Worm (Caenorhabditis elegans) whole organism, young adult: ENCODE results near the gene T22F3.12.
"Not testable (repeated sequence)": the region's sequence is repeated elsewhere in the genome, so short reads cannot be mapped to it uniquely, and the experiment has no call there.

Experiments
- B0261.1 ChIP-seq: sonication (generic microtip); optimal IDR thresholded peaks from 2 replicates; lab custom pipeline; 2016; ENCODE audit warnings: mild to moderate bottlenecking, missing genetic modification characterization, moderate library complexity, missing compliant biosample characterization
- B0336.3 ChIP-seq: fragments of 200-800 bp; sonication (Bioruptor generic); IDR thresholded peaks from 2 replicates; pipeline ENCODE4 v1.3.6; 2022; ENCODE audit warnings: missing genetic modification characterization, missing compliant biosample characterization
- D2030.7 ChIP-seq: fragments of 200-800 bp; sonication (Bioruptor generic); IDR thresholded peaks from 2 replicates; pipeline ENCODE4 v1.3.6; 2022; ENCODE audit warnings: missing genetic modification reagents, missing genetic modification characterization, missing compliant biosample characterization
- F10E7.11 ChIP-seq: sonication (generic microtip); optimal IDR thresholded peaks from 2 replicates; lab custom pipeline; 2017; ENCODE audit warnings: mild to moderate bottlenecking, missing genetic modification characterization, moderate library complexity, missing compliant biosample characterization
- F37B4.10 ChIP-seq: fragments of 200-800 bp; sonication (Bioruptor generic); IDR thresholded peaks from 2 replicates; pipeline ENCODE4 v1.3.6; 2022; ENCODE audit warnings: missing genetic modification characterization, missing compliant biosample characterization
- F57C9.4 ChIP-seq: sonication (generic microtip); optimal IDR thresholded peaks from 2 replicates; lab custom pipeline; 2017; ENCODE audit warnings: mild to moderate bottlenecking, missing genetic modification characterization, missing compliant biosample characterization
- K11D2.4 ChIP-seq: fragments of 200-800 bp; sonication (Bioruptor generic); IDR thresholded peaks from 2 replicates; pipeline ENCODE4 v1.3.6; 2022; ENCODE audit warnings: missing genetic modification reagents, missing genetic modification characterization, missing compliant biosample characterization
- Y53F4B.3 ChIP-seq: fragments of 200-800 bp; sonication (Bioruptor generic); IDR thresholded peaks from 2 replicates; pipeline ENCODE4 v1.3.6; 2022; ENCODE audit warnings: missing genetic modification reagents, missing genetic modification characterization, missing compliant biosample characterization
- ZK185.1 ChIP-seq: sonication (generic microtip); optimal IDR thresholded peaks from 2 replicates; lab custom pipeline; 2016; ENCODE audit warnings: mild to moderate bottlenecking, missing genetic modification characterization, missing compliant biosample characterization; ENCODE audit not compliant: poor library complexity, severe bottlenecking
- akir-1 ChIP-seq: fragments of 200-800 bp; sonication (Bioruptor generic); optimal IDR thresholded peaks from 2 replicates; lab custom pipeline; 2018; ENCODE audit warnings: mild to moderate bottlenecking, missing genetic modification characterization, moderate library complexity, missing compliant biosample characterization
- ama-1 ChIP-seq, 3 experiments: fragments of 150-350 bp in 1 of 3; sonication (generic microtip) in 2 of 3; optimal IDR thresholded peaks; 2 replicates each; lab custom pipeline; 2014 to 2018; ENCODE audit warnings: missing biosample characterization in 2 of 3, missing genetic modification characterization in 2 of 3, missing genetic modification reagents in 2 of 3
- atf-7 ChIP-seq: sonication (generic microtip); optimal IDR thresholded peaks from 2 replicates; lab custom pipeline; 2017; ENCODE audit warnings: mild to moderate bottlenecking, missing genetic modification characterization, missing compliant biosample characterization
- cebp-2 ChIP-seq: fragments of 200-800 bp; sonication (Bioruptor generic); IDR thresholded peaks from 2 replicates; pipeline ENCODE4 v1.3.6; 2022; ENCODE audit warnings: missing genetic modification characterization, missing compliant biosample characterization
- ceh-58 ChIP-seq: fragments of 200-800 bp; sonication (Bioruptor generic); IDR thresholded peaks from 2 replicates; pipeline ENCODE4 v1.3.6; 2022; ENCODE audit warnings: missing genetic modification characterization, missing compliant biosample characterization
- die-1 ChIP-seq: sonication (generic microtip); optimal IDR thresholded peaks from 2 replicates; lab custom pipeline; 2016; ENCODE audit warnings: missing genotype, mild to moderate bottlenecking, missing genetic modification characterization, missing compliant biosample characterization
- ekl-4 ChIP-seq: fragments of 200-800 bp; sonication (Bioruptor generic); IDR thresholded peaks from 2 replicates; pipeline ENCODE4 v1.3.6; 2022; ENCODE audit warnings: missing genetic modification reagents, missing genetic modification characterization, missing compliant biosample characterization
- ets-4 ChIP-seq: fragments of 200-800 bp; sonication (Bioruptor generic); optimal IDR thresholded peaks from 2 replicates; lab custom pipeline; 2018; ENCODE audit warnings: mild to moderate bottlenecking, missing genetic modification characterization, missing compliant biosample characterization
- him-1 ChIP-seq: sonication (generic microtip); optimal IDR thresholded peaks from 2 replicates; lab custom pipeline; 2016; ENCODE audit warnings: missing genotype, missing genetic modification reagents, missing genetic modification characterization, missing compliant biosample characterization
- hrde-1 ChIP-seq: sonication (generic microtip); optimal IDR thresholded peaks from 2 replicates; lab custom pipeline; 2016; ENCODE audit warnings: missing genetic modification characterization, mild to moderate bottlenecking, missing compliant biosample characterization, moderate library complexity, missing genotype, missing genetic modification reagents, borderline replicate concordance
- hsf-1 ChIP-seq: fragments of 200-800 bp; sonication (Bioruptor generic); IDR thresholded peaks from 2 replicates; pipeline ENCODE4 v1.3.6; 2022; ENCODE audit warnings: missing genetic modification reagents, missing genetic modification characterization, missing compliant biosample characterization
- lag-1 ChIP-seq: fragments of 200-800 bp; sonication (Bioruptor generic); IDR thresholded peaks from 2 replicates; pipeline ENCODE4 v1.3.6; 2022; ENCODE audit warnings: missing genetic modification reagents, missing genetic modification characterization, missing compliant biosample characterization
- madf-6 ChIP-seq: fragments of 200-800 bp; sonication (Bioruptor generic); IDR thresholded peaks from 2 replicates; pipeline ENCODE4 v1.3.6; 2022; ENCODE audit warnings: missing genetic modification reagents, missing genetic modification characterization, missing compliant biosample characterization
- mcd-1 ChIP-seq: fragments of 200-800 bp; sonication (Bioruptor generic); IDR thresholded peaks from 2 replicates; pipeline ENCODE4 v1.3.6; 2022; ENCODE audit warnings: missing genetic modification reagents, missing genetic modification characterization, missing compliant biosample characterization
- nfya-2 ChIP-seq: fragments of 200-800 bp; sonication (Bioruptor generic); IDR thresholded peaks from 2 replicates; pipeline ENCODE4 v1.3.6; 2022; ENCODE audit warnings: missing genetic modification reagents, missing genetic modification characterization, missing compliant biosample characterization
- nhr-120 ChIP-seq: fragments of 200-800 bp; sonication (Bioruptor generic); IDR thresholded peaks from 2 replicates; pipeline ENCODE4 v1.3.6; 2022; ENCODE audit warnings: missing genetic modification characterization, missing compliant biosample characterization
- nhr-90 ChIP-seq: sonication (generic microtip); optimal IDR thresholded peaks from 2 replicates; lab custom pipeline; 2016; ENCODE audit warnings: missing genotype, mild to moderate bottlenecking, missing genetic modification characterization, missing compliant biosample characterization
- rpc-1 ChIP-seq, 2 experiments: fragments of 150-350 bp in 1 of 2; sonication (generic microtip) in 1 of 2; optimal IDR thresholded peaks; 2 replicates each; lab custom pipeline; 2014 to 2018; ENCODE audit warnings: missing biosample characterization in 1 of 2, missing genetic modification characterization in 1 of 2, missing genetic modification reagents in 1 of 2, missing genotype in 1 of 2
- tbx-9 ChIP-seq: sonication (generic microtip); optimal IDR thresholded peaks from 2 replicates; lab custom pipeline; 2016; ENCODE audit warnings: borderline replicate concordance, missing genetic modification characterization, inconsistent platforms, missing compliant biosample characterization
- zfh-2 ChIP-seq: fragments of 200-800 bp; sonication (Bioruptor generic); conservative IDR thresholded peaks from 2 replicates; pipeline ENCODE4 v1.3.6; 2022; ENCODE audit warnings: missing genetic modification reagents, missing genetic modification characterization, missing compliant biosample characterization
- ztf-18 ChIP-seq: sonication (generic microtip); optimal IDR thresholded peaks from 2 replicates; lab custom pipeline; 2016; ENCODE audit warnings: missing genotype, mild to moderate bottlenecking, missing genetic modification characterization, missing compliant biosample characterization

The T22F3.12 gene

ce11 chrV:3575759-3576158 lies 16.2 kb downstream of the T22F3.12 start, which contains the start of gene grl-27:
Gene grl-27, minus strand, starts transcription at chrV:3575859.
- TF ChIP-seq ztf-18 (no peak), B0336.3 (GFP tag; lab: Robert Waterston, UW) (no peak), nhr-120 (GFP tag; lab: Robert Waterston, UW) (no peak), akir-1 (no peak), ZK185.1 (tag; lab: Kevin White, UChicago) (no peak), K11D2.4 (no peak), D2030.7 (GFP tag; lab: Robert Waterston, UW) (no peak), F10E7.11 (tag; lab: Kevin White, UChicago) (no peak), die-1 (no peak)

ce11 chrV:3572408-3572807 lies 19.6 kb downstream of the T22F3.12 start, which contains the start of gene F40C5.1:
Gene F40C5.1, plus strand, starts transcription at chrV:3572708.
- not testable (repeated sequence) for TF ChIP-seq nhr-90 (tag; lab: Kevin White, UChicago); hsf-1; ekl-4

ce11 chrV:3570695-3571094 lies 21.3 kb downstream of the T22F3.12 start, which contains the start of gene F40C5.2:
Gene F40C5.2, plus strand, starts transcription at chrV:3570995.
- TF ChIP-seq F37B4.10 (GFP tag; lab: Robert Waterston, UW); ets-4 (GFP tag; lab: Kevin White, UChicago); Y53F4B.3 (GFP tag; lab: Robert Waterston, UW): not testable (repeated sequence)

- not testable (repeated sequence) for TF ChIP-seq nfya-2 (GFP tag; lab: Robert Waterston, UW); tbx-9 (tag; lab: Kevin White, UChicago); atf-7
Observed at ce11 chrV:3564335-3564734, 27.7 kb downstream of the T22F3.12 start, which contains the start of gene T24A6.17. Gene T24A6.17, minus strand, starts transcription at chrV:3564435.

- TF ChIP-seq ama-1 (optimal IDR thresholded peaks at IDR 0.05; lab: Kevin White, UChicago); ama-1 (GFP tag; optimal IDR thresholded peaks at IDR 0.05; lab: Kevin White, UChicago); F57C9.4; ceh-58 (GFP tag; lab: Robert Waterston, UW): not testable (repeated sequence)
- TF ChIP-seq, all 124 proteins: peak for 0; not testable (repeated sequence) for 124
Observed at ce11 chrV:3562824-3563223, 29.2 kb downstream of the T22F3.12 start, which contains the start of gene T24A6.16. Gene T24A6.16, minus strand, starts transcription at chrV:3562924.

ce11 chrV:3559704-3560103 lies 32.3 kb downstream of the T22F3.12 start:
- peak; percentile 52; the same call in 1 of the 2 replicates for TF ChIP-seq hsf-1

- TF ChIP-seq him-1 (tag; lab: Kevin White, UChicago); madf-6 (GFP tag; lab: Robert Waterston, UW); lag-1 (GFP tag; lab: Robert Waterston, UW): not testable (repeated sequence)
Observed at ce11 chrV:3558744-3559143, 33.3 kb downstream of the T22F3.12 start, which contains the start of gene T24A6.1. Gene T24A6.1, plus strand, starts transcription at chrV:3559044.

- no peak for TF ChIP-seq B0261.1 (tag; lab: Kevin White, UChicago)
- TF ChIP-seq mcd-1 (GFP tag; lab: Robert Waterston, UW) = no peak
- no peak for TF ChIP-seq rpc-1 (optimal IDR thresholded peaks at IDR 0.05; lab: Kevin White, UChicago)
- TF ChIP-seq rpc-1 (tag; optimal IDR thresholded peaks at IDR 0.05; lab: Kevin White, UChicago) = no peak
- TF ChIP-seq cebp-2 (GFP tag; lab: Robert Waterston, UW) = no peak
- no peak for TF ChIP-seq hrde-1 (tag; lab: Kevin White, UChicago)
- TF ChIP-seq zfh-2 (GFP tag; lab: Robert Waterston, UW) = peak; percentile 59
- no peak for TF ChIP-seq hsf-1
Observed at ce11 chrV:3557422-3557821, 34.6 kb downstream of the T22F3.12 start, which contains the start of gene grl-31. Gene grl-31, minus strand, starts transcription at chrV:3557778.
